Worm (Caenorhabditis elegans): ENCODE data around the gene K08E7.6.

- no peak for TF ChIP-seq ref-1 (GFP tag; conservative IDR thresholded peaks at IDR 0.05)
- no peak for TF ChIP-seq med-1 (GFP tag; optimal IDR thresholded peaks at IDR 0.05; ENCODE audit: insufficient read depth)
- no peak for TF ChIP-seq klf-2 (GFP tag; conservative IDR thresholded peaks at IDR 0.05)
- no peak for TF ChIP-seq flt-1 (GFP tag; IDR thresholded peaks at IDR 0.05)
Observed at ce11 chrIV:12537694-12538093, 43.3 kb downstream of the K08E7.6 start.

Measured in whole organism, midembryonic.